Fruit fly (Drosophila melanogaster) S2 (cell line): ENCODE data around the gene bdl.

Experiments used
- CG8478 ChIP-seq: fragments of >200 bp; optimal IDR thresholded peaks from 2 replicates; lab custom pipeline; 2018
- CTCF ChIP-seq, 2 experiments: fragments of >200 bp; optimal IDR thresholded peaks; 2 replicates each; lab custom pipeline; 2018

Gene bdl

DNA sequence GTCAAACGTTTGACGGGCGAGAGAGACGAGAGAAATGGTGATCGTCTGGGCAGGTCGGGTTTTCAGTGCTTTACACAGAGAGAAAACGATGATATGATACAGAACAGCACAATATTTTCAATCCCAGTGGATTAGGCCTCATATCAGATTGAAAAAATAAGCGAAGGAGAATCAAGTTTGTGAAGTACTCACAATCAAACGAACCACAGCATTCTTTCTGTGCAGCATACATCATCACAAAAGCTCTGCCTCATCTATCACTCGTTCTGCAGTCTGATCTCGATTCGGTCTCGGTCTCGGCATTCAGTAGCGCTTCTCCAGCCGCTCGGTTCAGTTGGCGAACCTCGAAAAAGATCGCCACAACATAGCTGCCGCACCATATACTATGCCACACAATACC is at the start of gene bdl:
TSS of gene bdl (plus strand) at position 301 of the 400 bp plus-strand sequence.
- TF ChIP-seq CTCF (optimal IDR thresholded peaks at IDR 0.05; lab: Kevin White, UChicago): no peak
- no peak for TF ChIP-seq CG8478 (lab: Kevin White, UChicago)

DNA sequence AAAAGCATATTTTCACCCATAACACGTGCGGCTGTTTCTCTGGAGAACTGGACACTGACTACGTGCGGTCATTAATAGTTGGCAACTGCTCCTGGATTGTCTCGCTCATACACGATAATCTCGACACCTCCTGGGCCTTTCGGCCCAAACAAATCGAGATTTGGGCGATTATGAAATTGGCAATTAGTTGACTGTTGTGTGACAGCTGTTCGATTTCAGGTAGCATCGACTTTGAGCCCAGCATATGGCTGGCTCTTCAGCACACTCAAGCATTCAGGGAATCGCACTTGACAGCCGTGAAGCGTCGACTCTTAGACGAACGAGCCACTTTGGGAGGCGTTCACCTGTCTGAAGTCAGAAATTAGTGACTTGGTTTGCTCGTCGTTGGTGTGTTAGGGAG is 43.1 kb upstream of the bdl start, which contains the start of gene Art2:
TSS of gene Art2 (minus strand) at position 101 of the 400 bp plus-strand sequence.
- TF ChIP-seq CTCF (optimal IDR thresholded peaks at IDR 0.05; lab: Kevin White, UChicago) (no peak), CG8478 (lab: Kevin White, UChicago) (no peak)

DNA sequence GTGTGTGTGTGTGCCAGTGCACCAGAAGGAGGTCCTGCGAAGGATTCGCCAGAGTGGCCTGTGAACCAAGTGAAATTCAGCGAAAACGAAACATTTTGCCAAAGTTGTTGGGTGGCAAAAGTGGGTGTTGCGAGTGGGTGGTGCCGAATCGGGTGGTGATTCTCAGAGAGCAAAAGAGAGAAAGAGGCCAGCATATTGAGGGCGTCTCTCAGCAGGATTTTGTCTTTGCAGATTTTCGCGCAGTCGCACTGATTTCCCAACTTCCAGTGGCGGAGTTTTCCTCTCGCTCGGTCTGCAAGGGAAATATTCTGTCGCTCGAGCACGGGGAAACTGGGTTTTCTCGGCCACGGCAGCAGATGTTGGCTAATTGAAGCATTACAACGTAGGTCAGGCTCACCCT is 42.5 kb upstream of the bdl start:
- TF ChIP-seq CTCF (optimal IDR thresholded peaks at IDR 0.05; lab: Kevin White, UChicago): no peak
- TF ChIP-seq CG8478 (lab: Kevin White, UChicago): no peak

DNA sequence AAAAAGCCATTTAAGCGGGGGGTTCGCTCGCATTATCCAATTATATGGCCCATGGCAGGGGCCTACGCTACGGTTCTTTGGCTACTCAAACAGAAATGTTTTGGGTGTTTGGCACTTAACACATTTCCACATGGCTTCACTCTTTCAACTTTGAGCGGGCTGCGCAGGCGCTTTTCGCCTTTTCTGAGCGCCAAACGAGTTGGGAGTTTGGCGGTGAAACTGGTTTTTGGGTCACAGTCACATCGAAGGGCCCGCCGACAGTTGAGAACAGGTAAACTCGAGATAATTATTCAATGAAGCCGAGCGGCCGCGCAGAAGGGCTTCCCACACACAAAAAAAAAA is 42.0 kb upstream of the bdl start:
- no peak for TF ChIP-seq CG8478 (lab: Kevin White, UChicago)

DNA sequence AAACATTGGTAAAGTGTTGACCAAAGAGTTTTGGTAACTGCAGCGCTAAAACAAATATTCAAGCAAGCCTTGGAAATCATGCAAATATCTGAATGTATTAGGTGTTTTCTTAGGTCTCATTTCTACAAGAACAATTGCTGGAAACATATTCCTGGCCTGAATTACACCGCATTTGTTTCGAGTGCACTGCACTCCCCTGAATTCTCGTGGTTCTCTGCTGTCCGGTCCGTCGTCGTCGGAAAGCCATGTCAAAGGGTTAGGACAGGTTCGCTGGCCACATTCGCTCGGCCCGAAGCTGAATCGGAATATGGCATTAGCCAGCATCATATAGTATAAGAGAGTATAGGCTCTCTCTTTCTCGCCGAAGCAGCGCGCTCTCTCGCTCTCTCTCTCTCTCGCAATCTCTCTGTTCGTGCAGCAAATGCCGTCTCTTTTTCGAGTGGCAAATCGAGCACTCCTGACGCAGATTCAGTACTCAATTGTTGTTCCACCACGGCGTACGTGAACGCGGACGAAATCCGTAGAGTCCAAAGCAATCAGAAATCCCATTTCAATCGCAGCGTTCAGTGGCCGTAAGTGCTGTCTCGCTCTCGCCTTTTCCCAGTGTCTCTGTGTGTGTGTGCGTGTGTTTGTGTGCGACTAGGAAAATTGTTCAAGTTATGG is 41.5 kb upstream of the bdl start, which contains the start of gene tutl:
TSS of gene tutl (plus strand) at position 468 of the 663 bp plus-strand sequence.
- TF ChIP-seq CTCF (optimal IDR thresholded peaks at IDR 0.05; lab: Kevin White, UChicago) (no peak), CG8478 (lab: Kevin White, UChicago) (no peak)

DNA sequence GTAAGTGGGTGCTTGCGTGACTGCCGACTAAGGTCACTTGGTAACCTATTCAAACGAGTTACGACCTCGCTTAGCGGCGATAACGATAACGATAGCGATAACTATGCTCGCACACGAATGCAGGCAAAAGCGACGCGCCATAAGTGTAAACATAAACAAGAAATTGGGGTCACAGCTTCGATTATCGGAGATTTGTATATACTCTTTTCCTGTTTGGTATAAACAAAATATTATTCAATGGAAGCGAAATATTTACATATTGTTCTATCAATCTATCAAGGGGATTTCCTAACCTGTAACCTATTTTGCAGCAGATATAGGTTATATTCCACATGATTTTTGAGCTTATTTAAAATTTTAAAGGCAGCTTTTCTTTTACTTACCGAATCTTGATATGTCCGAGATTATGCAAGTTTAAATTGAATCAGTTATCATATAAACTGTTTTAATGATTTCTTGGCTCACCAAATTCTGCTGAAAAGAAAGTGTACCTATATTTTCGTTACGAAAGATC is 38.3 kb upstream of the bdl start:
- TF ChIP-seq CTCF (optimal IDR thresholded peaks at IDR 0.05; lab: Kevin White, UChicago) (no peak), CG8478 (lab: Kevin White, UChicago) (no peak)

DNA sequence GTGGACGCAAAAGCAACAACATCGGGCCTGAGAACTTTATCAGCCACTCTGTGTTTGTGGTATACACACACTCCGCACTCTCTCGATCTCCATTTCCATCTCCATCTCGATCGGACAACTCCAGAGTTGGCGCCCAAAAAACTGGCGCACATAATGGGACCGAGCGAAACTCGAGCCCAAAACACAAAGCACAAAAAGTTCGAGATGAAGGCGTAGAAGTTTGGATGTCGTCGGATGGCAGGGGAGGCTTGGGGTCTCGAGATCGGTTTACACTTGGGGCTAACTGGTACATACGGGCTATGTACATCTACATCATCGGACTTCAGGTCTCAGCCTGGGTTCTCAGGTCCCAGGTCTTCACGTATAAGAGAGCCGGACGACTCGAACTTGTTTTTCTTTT is 37.7 kb upstream of the bdl start:
- no peak for TF ChIP-seq CTCF (optimal IDR thresholded peaks at IDR 0.05; lab: Kevin White, UChicago)
- TF ChIP-seq CG8478 (lab: Kevin White, UChicago): no peak

- no peak for TF ChIP-seq CTCF (optimal IDR thresholded peaks at IDR 0.05; lab: Kevin White, UChicago)
- TF ChIP-seq CG8478 (lab: Kevin White, UChicago): no peak
Measured at dm6 chr2L:4287076-4287475, 37.3 kb upstream of the bdl start.

DNA sequence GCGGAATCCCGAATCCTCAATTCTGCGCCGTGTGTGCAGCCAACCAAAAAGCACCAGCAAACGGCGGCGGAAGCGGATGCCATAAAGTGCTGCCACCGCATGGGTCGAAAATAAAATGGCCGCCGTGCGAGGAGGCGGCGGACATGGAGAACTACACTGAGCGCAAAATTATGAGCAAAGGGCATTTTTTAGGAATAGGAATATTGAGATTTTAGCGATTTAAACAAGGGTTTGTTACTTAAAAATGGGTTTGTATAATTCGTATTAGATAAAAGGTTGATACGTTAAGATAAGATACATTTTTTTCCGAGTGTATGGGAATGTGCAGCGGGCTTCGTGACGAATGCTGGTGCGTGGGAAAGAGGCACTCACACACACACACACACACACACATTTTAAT is 31.8 kb upstream of the bdl start:
- TF ChIP-seq CTCF (optimal IDR thresholded peaks at IDR 0.05; lab: Kevin White, UChicago) (no peak), CG8478 (lab: Kevin White, UChicago) (no peak)

DNA sequence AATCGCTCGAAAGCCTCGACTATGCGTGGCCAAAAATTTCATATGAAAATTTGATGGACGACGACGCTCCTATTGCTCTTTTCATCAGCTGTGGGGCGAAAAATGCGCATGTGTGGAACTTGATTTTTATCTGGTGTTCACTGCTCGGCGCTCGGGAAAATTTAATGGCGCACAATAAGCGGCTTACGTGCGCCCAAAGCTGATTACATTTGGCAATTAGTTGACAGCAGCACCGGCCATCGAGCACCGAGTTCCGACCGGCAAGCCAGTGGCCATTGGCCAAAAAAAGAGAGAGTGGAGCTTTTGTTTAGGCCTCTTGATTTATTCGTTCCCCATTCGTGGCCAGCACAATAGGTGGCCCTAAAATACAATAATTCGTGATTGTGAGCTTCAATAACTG is 28.7 kb upstream of the bdl start:
- no peak for TF ChIP-seq CG8478 (lab: Kevin White, UChicago)
- no peak for TF ChIP-seq CTCF (optimal IDR thresholded peaks at IDR 0.05; lab: Kevin White, UChicago)

DNA sequence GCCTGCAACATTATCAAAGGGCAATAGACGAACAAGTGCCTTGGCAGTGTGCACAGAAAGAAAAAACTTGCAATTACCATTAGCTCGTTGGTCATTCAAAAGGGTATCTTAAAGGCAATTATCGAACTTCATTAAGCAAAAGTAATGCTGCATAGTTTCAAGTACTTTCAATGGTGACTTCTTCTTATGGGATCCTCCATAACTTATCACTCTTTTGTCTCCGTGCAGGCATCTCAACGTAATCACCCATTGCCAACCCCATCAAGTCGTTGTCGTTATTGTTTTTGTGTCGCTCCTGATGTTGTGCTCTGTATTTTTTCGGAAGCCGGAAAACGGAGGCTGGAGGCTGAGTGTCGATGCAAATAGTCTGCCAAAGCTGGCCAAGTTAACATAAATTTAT is 27.5 kb upstream of the bdl start:
- TF ChIP-seq CTCF (optimal IDR thresholded peaks at IDR 0.05; lab: Kevin White, UChicago) (no peak), CG8478 (lab: Kevin White, UChicago) (no peak)

DNA sequence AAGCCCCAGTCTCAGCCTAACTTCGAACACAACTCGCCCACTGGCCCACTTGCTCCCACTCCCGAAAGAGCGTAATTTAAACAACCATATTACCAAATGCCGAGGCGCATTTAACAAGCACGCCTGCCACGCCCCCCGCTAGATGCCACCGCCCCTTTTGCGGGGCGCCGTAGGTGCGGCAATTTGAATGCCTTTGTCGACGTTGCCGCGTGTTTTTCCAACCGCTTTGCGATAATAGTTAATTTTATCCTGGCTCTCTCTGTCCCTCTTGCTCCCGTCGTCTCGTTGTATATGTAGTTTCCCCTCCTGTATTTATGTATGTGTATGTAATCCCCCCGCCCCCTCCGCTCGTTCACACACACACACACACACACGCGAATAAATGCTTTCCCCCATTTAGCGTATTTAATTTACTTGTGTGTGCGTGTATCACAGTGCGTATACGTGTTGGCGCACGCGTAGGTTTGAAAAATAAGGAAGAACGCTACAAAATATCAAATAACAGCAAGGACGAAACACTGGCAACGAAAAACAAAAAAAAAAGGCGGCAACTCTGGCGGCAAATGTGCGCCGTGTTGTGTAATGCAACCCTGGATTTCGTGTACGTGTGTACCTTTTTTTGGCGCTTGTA is 14.2 kb upstream of the bdl start:
- TF ChIP-seq CTCF (optimal IDR thresholded peaks at IDR 0.05; lab: Kevin White, UChicago): no peak
- no peak for TF ChIP-seq CG8478 (lab: Kevin White, UChicago)

DNA sequence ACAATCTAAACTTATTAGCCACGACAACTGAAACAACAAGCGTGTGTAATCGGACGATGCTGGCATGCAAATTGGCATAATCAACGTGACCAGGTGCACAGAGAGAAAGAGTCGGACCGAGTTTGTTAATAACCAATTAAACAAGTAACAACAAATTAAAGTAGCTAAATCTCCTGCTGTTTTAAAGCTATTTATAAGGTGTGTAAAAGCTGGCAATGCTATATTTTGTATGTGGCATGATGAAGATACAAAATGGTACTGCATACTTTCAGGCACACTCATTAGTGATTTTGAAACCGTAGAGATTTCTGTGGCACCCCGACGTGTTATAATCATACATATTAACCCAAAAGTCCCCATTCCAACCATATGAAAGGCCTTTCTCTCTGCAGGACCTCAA is 6.4 kb upstream of the bdl start:
- no peak for TF ChIP-seq CG8478 (lab: Kevin White, UChicago)
- TF ChIP-seq CTCF (optimal IDR thresholded peaks at IDR 0.05; lab: Kevin White, UChicago): no peak

DNA sequence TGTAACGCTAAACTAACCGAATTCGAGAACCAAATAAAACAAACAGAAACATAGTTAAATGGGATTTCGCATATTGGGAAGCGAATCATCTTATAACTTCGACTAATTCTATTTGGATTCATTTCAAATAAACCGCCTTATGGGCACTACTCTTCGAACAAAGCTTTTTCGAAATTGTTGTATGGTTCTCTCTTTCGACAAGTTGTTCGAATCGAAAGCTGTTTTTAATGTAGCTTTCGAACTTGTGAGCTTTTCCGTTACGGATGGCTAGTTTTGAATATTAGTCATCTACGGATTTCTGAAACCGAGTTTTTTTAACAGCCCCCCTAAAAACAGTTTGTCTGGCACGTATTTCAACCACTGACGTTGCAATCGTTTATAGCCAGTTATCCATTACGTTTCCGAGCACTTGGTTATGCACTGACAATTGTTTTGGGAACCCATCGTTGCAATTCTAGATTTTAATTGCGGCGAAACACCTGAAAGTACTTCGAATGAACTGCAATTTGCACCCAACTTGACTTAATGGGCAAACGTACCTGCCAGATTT is 7.5 kb downstream of the bdl start:
- TF ChIP-seq CG8478 (lab: Kevin White, UChicago) (no peak), CTCF (optimal IDR thresholded peaks at IDR 0.05; lab: Kevin White, UChicago) (no peak)

DNA sequence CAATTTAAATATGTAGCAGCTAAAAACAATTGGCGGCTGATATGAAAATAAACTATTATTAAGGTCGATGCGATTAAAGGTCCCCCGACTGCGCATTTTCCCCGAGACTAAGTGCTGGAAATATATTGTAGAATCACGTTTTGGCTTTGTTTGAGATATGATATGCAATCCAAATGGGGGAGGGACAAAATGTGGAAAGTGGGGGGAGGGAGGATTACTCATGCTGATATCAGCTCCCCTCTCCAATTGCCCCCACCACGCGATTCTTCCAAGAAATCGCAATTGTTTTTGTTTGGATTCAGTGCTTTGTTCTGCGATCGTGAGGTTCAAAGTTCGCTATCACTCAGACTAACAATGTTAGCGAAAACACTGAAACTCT is 8.2 kb downstream of the bdl start:
- no peak for TF ChIP-seq CTCF (optimal IDR thresholded peaks at IDR 0.05; lab: Kevin White, UChicago)
- no peak for TF ChIP-seq CG8478 (lab: Kevin White, UChicago)
